Fruit fly (Drosophila melanogaster) whole organism, embryonic: Measurements from ENCODE around the gene CG11790.

ENCODE experiments used
- Bteb2 ChIP-seq: fragments of 200-800 bp; sonication (Bioruptor generic); optimal IDR thresholded peaks from 2 replicates; lab custom pipeline; 2016; ENCODE audit warnings: missing biosample characterization, missing genetic modification characterization
- CG10431 ChIP-seq: fragments of 200-800 bp; sonication (Bioruptor generic); optimal IDR thresholded peaks from 3 replicates; lab custom pipeline; 2018; ENCODE audit warnings: missing biosample characterization, mild to moderate bottlenecking, missing genetic modification characterization
- CG10462 ChIP-seq: fragments of 200-800 bp; sonication (Bioruptor generic); optimal IDR thresholded peaks from 2 replicates; lab custom pipeline; 2016; ENCODE audit warnings: missing biosample characterization, missing genetic modification characterization
- CG10979 ChIP-seq: fragments of 200-800 bp; sonication (Bioruptor generic); optimal IDR thresholded peaks from 2 replicates; lab custom pipeline; 2018; ENCODE audit warnings: missing biosample characterization, mild to moderate bottlenecking, missing genetic modification characterization, moderate library complexity
- CG11085 ChIP-seq: fragments of 200-800 bp; sonication (Bioruptor generic); IDR thresholded peaks from 2 replicates; pipeline ENCODE4 v1.3.6; 2022; ENCODE audit warnings: missing biosample characterization, missing genetic modification characterization
- CG11093 ChIP-seq: fragments of 200-800 bp; sonication (Bioruptor generic); IDR thresholded peaks from 3 replicates; pipeline ENCODE4 v1.3.6; 2022; ENCODE audit warnings: missing biosample characterization, missing genetic modification characterization
- CG12659 ChIP-seq: fragments of 200-800 bp; sonication (Bioruptor generic); optimal IDR thresholded peaks from 3 replicates; lab custom pipeline; 2017; ENCODE audit warnings: mild to moderate bottlenecking, missing biosample characterization, missing genetic modification reagents, missing genetic modification characterization
- CG14441 ChIP-seq: fragments of 200-800 bp; sonication (Bioruptor generic); IDR thresholded peaks from 2 replicates; pipeline ENCODE4 v1.3.6; 2022; ENCODE audit warnings: missing biosample characterization, missing genetic modification characterization
- CG1603 ChIP-seq: fragments of 200-800 bp; sonication (Bioruptor generic); optimal IDR thresholded peaks from 2 replicates; lab custom pipeline; 2019; ENCODE audit warnings: missing biosample characterization, mild to moderate bottlenecking, missing genetic modification characterization, moderate library complexity
- CG1647 ChIP-seq: fragments of 200-800 bp; sonication (Bioruptor generic); optimal IDR thresholded peaks from 3 replicates; lab custom pipeline; 2016; ENCODE audit warnings: missing biosample characterization, missing genetic modification characterization
- CG17359 ChIP-seq: fragments of 200-800 bp; sonication (Bioruptor generic); optimal IDR thresholded peaks from 3 replicates; lab custom pipeline; 2018; ENCODE audit warnings: missing biosample characterization, mild to moderate bottlenecking, missing genetic modification characterization, moderate library complexity
- CG17385 ChIP-seq: fragments of 200-800 bp; sonication (Bioruptor generic); optimal IDR thresholded peaks from 3 replicates; lab custom pipeline; 2018; ENCODE audit warnings: missing biosample characterization, mild to moderate bottlenecking, missing genetic modification characterization
- CG2129 ChIP-seq: fragments of 200-800 bp; sonication (Bioruptor generic); IDR thresholded peaks from 2 replicates; pipeline ENCODE4 v1.3.6; 2022; ENCODE audit warnings: missing biosample characterization, missing genetic modification characterization; ENCODE audit not compliant: partially characterized antibody
- CG2199 ChIP-seq: fragments of 200-800 bp; sonication (Bioruptor generic); IDR thresholded peaks from 3 replicates; pipeline ENCODE4 v1.3.6; 2022; ENCODE audit warnings: missing biosample characterization, missing genetic modification characterization
- CG33213 ChIP-seq: fragments of 200-800 bp; sonication (Bioruptor generic); optimal IDR thresholded peaks from 3 replicates; lab custom pipeline; 2016; ENCODE audit warnings: missing biosample characterization, missing genetic modification characterization
- CG4617 ChIP-seq: fragments of 200-800 bp; sonication (Bioruptor generic); optimal IDR thresholded peaks from 3 replicates; lab custom pipeline; 2016; ENCODE audit warnings: missing biosample characterization, missing genetic modification characterization, borderline replicate concordance
- CG4820 ChIP-seq: fragments of 200-800 bp; sonication (Bioruptor generic); optimal IDR thresholded peaks from 3 replicates; lab custom pipeline; 2016; ENCODE audit warnings: missing biosample characterization, missing genetic modification characterization
- CG6254 ChIP-seq: fragments of 200-800 bp; sonication (Bioruptor generic); optimal IDR thresholded peaks from 3 replicates; lab custom pipeline; 2017; ENCODE audit warnings: mild to moderate bottlenecking, missing biosample characterization, missing genetic modification reagents, missing genetic modification characterization
- CG7839 ChIP-seq: fragments of 200-800 bp; sonication (Bioruptor generic); optimal IDR thresholded peaks from 3 replicates; lab custom pipeline; 2018; ENCODE audit warnings: missing biosample characterization, mild to moderate bottlenecking, missing genetic modification characterization, moderate library complexity
- Dfd ChIP-seq, 2 experiments: fragments of >200 bp; optimal IDR thresholded peaks; 2 replicates each; lab custom pipeline; 2017; ENCODE audit warnings: missing biosample characterization in 2 of 2, missing genetic modification characterization in 2 of 2
- Elba2 ChIP-seq: fragments of 200-800 bp; sonication (Bioruptor generic); optimal IDR thresholded peaks from 3 replicates; lab custom pipeline; 2016; ENCODE audit warnings: missing biosample characterization, missing genetic modification characterization
- HLHmδ ChIP-seq: fragments of 200-800 bp; sonication (Bioruptor generic); optimal IDR thresholded peaks from 2 replicates; lab custom pipeline; 2018; ENCODE audit warnings: missing biosample characterization, mild to moderate bottlenecking, missing genetic modification characterization, moderate library complexity
- Jarid2 ChIP-seq: fragments of 200-800 bp; sonication (Bioruptor generic); optimal IDR thresholded peaks from 3 replicates; lab custom pipeline; 2017; ENCODE audit warnings: mild to moderate bottlenecking, missing biosample characterization, missing genetic modification reagents, missing genetic modification characterization
- MTF-1 ChIP-seq: fragments of 200-800 bp; sonication (Bioruptor generic); optimal IDR thresholded peaks from 2 replicates; lab custom pipeline; 2018; ENCODE audit warnings: missing biosample characterization, mild to moderate bottlenecking, missing genetic modification characterization, borderline replicate concordance
- Max ChIP-seq: fragments of 200-800 bp; sonication (Bioruptor generic); optimal IDR thresholded peaks from 2 replicates; lab custom pipeline; 2016; ENCODE audit warnings: missing biosample characterization, mild to moderate bottlenecking, missing genetic modification characterization
- Myb ChIP-seq: fragments of 200-800 bp; sonication (Bioruptor generic); optimal IDR thresholded peaks from 2 replicates; lab custom pipeline; 2016; ENCODE audit warnings: missing biosample characterization, missing genetic modification characterization
- NC2α ChIP-seq: fragments of 200-800 bp; sonication (Bioruptor generic); optimal IDR thresholded peaks from 2 replicates; lab custom pipeline; 2016; ENCODE audit warnings: missing biosample characterization, missing genetic modification characterization
- Oli ChIP-seq: fragments of 200-800 bp; sonication (Bioruptor generic); optimal IDR thresholded peaks from 2 replicates; lab custom pipeline; 2018; ENCODE audit warnings: missing biosample characterization, mild to moderate bottlenecking, missing genetic modification characterization, moderate library complexity
- Opbp ChIP-seq: fragments of 200-800 bp; sonication (Bioruptor generic); IDR thresholded peaks from 3 replicates; pipeline ENCODE4 v1.3.6; 2022; ENCODE audit warnings: missing biosample characterization, missing genetic modification characterization; ENCODE audit not compliant: partially characterized antibody
- Six4 ChIP-seq: fragments of 200-800 bp; sonication (Bioruptor generic); optimal IDR thresholded peaks from 2 replicates; lab custom pipeline; 2016; ENCODE audit warnings: missing biosample characterization, missing genetic modification characterization
- ase ChIP-seq: fragments of 200-800 bp; sonication (Bioruptor generic); IDR thresholded peaks from 3 replicates; pipeline ENCODE4 v1.3.6; 2022; ENCODE audit warnings: missing biosample characterization, missing genetic modification characterization
- ato ChIP-seq: fragments of 200-800 bp; sonication (Bioruptor generic); IDR thresholded peaks from 2 replicates; pipeline ENCODE4 v1.3.6; 2022; ENCODE audit warnings: missing biosample characterization, missing genetic modification characterization; ENCODE audit not compliant: partially characterized antibody
- bsh ChIP-seq, 2 experiments: fragments of 200-800 bp; sonication (Bioruptor generic); optimal IDR thresholded peaks; 2 replicates each; lab custom pipeline; 2017 to 2018; ENCODE audit warnings: mild to moderate bottlenecking in 2 of 2, missing biosample characterization in 2 of 2, missing genetic modification characterization in 2 of 2, moderate library complexity in 1 of 2
- dan ChIP-seq: fragments of 200-800 bp; sonication (Bioruptor generic); IDR thresholded peaks from 2 replicates; pipeline ENCODE4 v1.3.6; 2022; ENCODE audit warnings: missing biosample characterization, missing genetic modification characterization
- dati ChIP-seq: fragments of 200-800 bp; sonication (Bioruptor generic); IDR thresholded peaks from 2 replicates; pipeline ENCODE4 v1.3.6; 2022; ENCODE audit warnings: missing biosample characterization, missing genetic modification characterization
- emc ChIP-seq: fragments of 200-800 bp; sonication (Bioruptor generic); optimal IDR thresholded peaks from 2 replicates; lab custom pipeline; 2016; ENCODE audit warnings: missing biosample characterization, missing genetic modification characterization
- fu2 ChIP-seq: fragments of 200-800 bp; sonication (Bioruptor generic); optimal IDR thresholded peaks from 2 replicates; lab custom pipeline; 2016; ENCODE audit warnings: missing biosample characterization, missing genetic modification characterization
- gem ChIP-seq: fragments of 200-800 bp; sonication (Bioruptor generic); optimal IDR thresholded peaks from 2 replicates; lab custom pipeline; 2019; ENCODE audit warnings: missing biosample characterization, mild to moderate bottlenecking, missing genetic modification characterization, moderate library complexity
- gfzf ChIP-seq: fragments of 200-800 bp; sonication (Bioruptor generic); optimal IDR thresholded peaks from 2 replicates; lab custom pipeline; 2016; ENCODE audit warnings: missing biosample characterization, mild to moderate bottlenecking, missing genetic modification characterization, moderate library complexity
- her ChIP-seq: fragments of 200-800 bp; sonication (Bioruptor generic); optimal IDR thresholded peaks from 2 replicates; lab custom pipeline; 2016; ENCODE audit warnings: missing biosample characterization, missing genetic modification characterization
- ind ChIP-seq: fragments of 200-800 bp; sonication (Bioruptor generic); optimal IDR thresholded peaks from 3 replicates; lab custom pipeline; 2016; ENCODE audit warnings: missing biosample characterization, missing genetic modification characterization
- ken ChIP-seq: fragments of 200-800 bp; sonication (Bioruptor generic); IDR thresholded peaks from 3 replicates; pipeline ENCODE4 v1.3.6; 2022; ENCODE audit warnings: missing biosample characterization, missing genetic modification characterization
- mirr ChIP-seq: fragments of 200-800 bp; sonication (Bioruptor generic); optimal IDR thresholded peaks from 3 replicates; lab custom pipeline; 2018; ENCODE audit warnings: missing biosample characterization, mild to moderate bottlenecking, missing genetic modification characterization
- nau ChIP-seq: fragments of 200-800 bp; sonication (Bioruptor generic); optimal IDR thresholded peaks from 3 replicates; lab custom pipeline; 2017; ENCODE audit warnings: missing biosample characterization, mild to moderate bottlenecking, missing genetic modification characterization, missing genetic modification reagents
- onecut ChIP-seq: fragments of 200-800 bp; sonication (Bioruptor generic); IDR thresholded peaks from 2 replicates; pipeline ENCODE4 v1.3.6; 2022; ENCODE audit warnings: missing biosample characterization, missing genetic modification characterization
- row ChIP-seq: fragments of 200-800 bp; sonication (Bioruptor generic); IDR thresholded peaks from 3 replicates; pipeline ENCODE4 v1.3.6; 2022; ENCODE audit warnings: missing biosample characterization, missing genetic modification characterization
- sens-2 ChIP-seq: fragments of 200-800 bp; sonication (Bioruptor generic); IDR thresholded peaks from 2 replicates; pipeline ENCODE4 v1.3.6; 2022; ENCODE audit warnings: missing biosample characterization, missing genetic modification characterization
- zen2 ChIP-seq: fragments of 200-800 bp; sonication (Bioruptor generic); IDR thresholded peaks from 3 replicates; pipeline ENCODE4 v1.3.6; 2022; ENCODE audit warnings: missing biosample characterization, missing genetic modification characterization; ENCODE audit not compliant: partially characterized antibody
- zf30C ChIP-seq: fragments of 200-800 bp; sonication (Bioruptor generic); optimal IDR thresholded peaks from 3 replicates; lab custom pipeline; 2018; ENCODE audit warnings: missing biosample characterization, mild to moderate bottlenecking, missing genetic modification characterization

CG11790 gene

DNA sequence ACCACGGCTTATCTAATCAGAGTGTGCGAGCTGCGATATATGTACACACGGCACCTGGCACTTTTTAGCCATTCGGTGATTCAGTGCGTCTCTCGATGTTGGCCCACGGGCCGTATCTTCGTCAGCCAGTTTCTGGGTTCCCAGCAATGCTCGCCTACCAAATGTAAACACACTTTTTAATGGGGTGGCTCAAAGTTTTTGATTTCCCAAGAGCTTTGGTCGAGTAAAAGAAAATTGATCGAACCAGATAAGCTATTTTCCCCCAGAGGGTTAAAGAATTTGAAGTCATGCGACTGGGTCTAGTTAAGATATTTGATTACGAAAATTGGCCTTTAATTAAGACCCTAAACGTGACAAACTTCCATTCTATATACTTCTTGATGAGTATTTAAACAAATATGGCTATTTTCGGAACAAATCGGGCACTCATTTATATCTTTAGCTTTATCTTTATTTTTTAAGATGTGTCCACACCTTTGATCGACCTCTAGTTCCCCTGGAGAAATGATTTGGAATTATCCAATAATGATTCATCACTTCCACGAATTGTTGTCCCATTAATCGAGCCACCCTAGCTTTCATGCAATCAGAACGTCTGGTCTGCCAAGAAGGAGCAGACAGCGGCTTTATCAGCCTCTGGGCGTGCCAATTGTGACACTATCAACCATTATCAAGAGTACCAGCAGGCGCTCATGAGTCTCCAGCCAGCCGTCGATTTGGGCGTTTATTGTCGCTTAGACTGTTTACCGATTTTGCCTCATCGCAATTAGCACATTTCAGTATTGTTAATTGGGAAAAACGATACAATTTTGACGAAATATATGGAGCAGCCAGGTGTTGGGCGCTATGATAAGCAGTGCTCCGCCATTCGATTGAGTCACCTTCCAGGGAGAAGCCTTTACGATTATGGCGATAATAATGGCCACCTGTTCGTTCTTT lies 20.0 kb upstream of the CG11790 start (continued):
- TF ChIP-seq Jarid2 (GFP tag; lab: Kevin White, UChicago), result no peak
- TF ChIP-seq MTF-1 (GFP tag; lab: Kevin White, UChicago), result peak; percentile 50
- TF ChIP-seq NC2α, result no peak
- no peak for TF ChIP-seq Elba2 (GFP tag; lab: Kevin White, UChicago)
- TF ChIP-seq CG33213, result no peak
- peak; percentile 68 for TF ChIP-seq CG12659 (GFP tag; lab: Kevin White, UChicago)
- no peak for TF ChIP-seq sens-2 (GFP tag; lab: Robert Waterston, UW)
- TF ChIP-seq CG14441 (GFP tag; lab: Robert Waterston, UW), result no peak
- TF ChIP-seq CG10431 (GFP tag; lab: Kevin White, UChicago), result no peak
- TF ChIP-seq Bteb2 (GFP tag; lab: Kevin White, UChicago), result no peak
- TF ChIP-seq CG17385 (GFP tag; lab: Kevin White, UChicago), result peak; percentile 57
- TF ChIP-seq emc, result no peak
- no peak for TF ChIP-seq dan (GFP tag; lab: Robert Waterston, UW)
- no peak for TF ChIP-seq ind (GFP tag; lab: Kevin White, UChicago)
- no peak for TF ChIP-seq Max (GFP tag; lab: Kevin White, UChicago)
- TF ChIP-seq Six4 (GFP tag; lab: Kevin White, UChicago), result no peak
- TF ChIP-seq CG4820 (GFP tag; lab: Kevin White, UChicago), result no peak
- no peak for TF ChIP-seq zen2 (GFP tag; lab: Robert Waterston, UW)
- TF ChIP-seq CG2129 (GFP tag; lab: Robert Waterston, UW), result no peak
- TF ChIP-seq CG11093 (GFP tag; lab: Robert Waterston, UW), result no peak
- no peak for TF ChIP-seq CG17359 (tag; lab: Kevin White, UChicago)
- TF ChIP-seq CG11085 (GFP tag; lab: Robert Waterston, UW), result no peak
- no peak for TF ChIP-seq HLHmδ (GFP tag; lab: Kevin White, UChicago)
- TF ChIP-seq CG10979, result no peak
- TF ChIP-seq ase (GFP tag; lab: Robert Waterston, UW), result no peak
- TF ChIP-seq Opbp (GFP tag; lab: Robert Waterston, UW), result no peak
- TF ChIP-seq gfzf, result no peak
- TF ChIP-seq ken (GFP tag; lab: Robert Waterston, UW), result no peak
- TF ChIP-seq bsh (GFP tag; optimal IDR thresholded peaks at IDR 0.05; lab: Kevin White, UChicago), result no peak
- no peak for TF ChIP-seq CG4617
- no peak for TF ChIP-seq CG1647 (GFP tag; lab: Kevin White, UChicago)
- TF ChIP-seq ato, result no peak
- TF ChIP-seq mirr (GFP tag; lab: Kevin White, UChicago), result peak; percentile 84
- peak; percentile 31 for TF ChIP-seq fu2 (GFP tag; lab: Kevin White, UChicago)
- TF ChIP-seq CG2199 (GFP tag; lab: Robert Waterston, UW), result no peak
- TF ChIP-seq zf30C (GFP tag; lab: Kevin White, UChicago), result no peak
- no peak for TF ChIP-seq CG10462 (GFP tag; lab: Kevin White, UChicago)
- TF ChIP-seq Oli (tag; lab: Kevin White, UChicago), result no peak
- TF ChIP-seq CG1603, result no peak
- TF ChIP-seq CG6254 (GFP tag; lab: Kevin White, UChicago), result no peak
- TF ChIP-seq Dfd (GFP tag; optimal IDR thresholded peaks at IDR 0.05; lab: Kevin White, UChicago), result no peak
- TF ChIP-seq gem (tag; lab: Kevin White, UChicago), result no peak
- peak; percentile 66 for TF ChIP-seq row (GFP tag; lab: Robert Waterston, UW)
- TF ChIP-seq onecut (GFP tag; lab: Robert Waterston, UW), result 0 out of 2 replicates have a peak, but pooled peaks have one; percentile 6
- TF ChIP-seq Myb (GFP tag; lab: Kevin White, UChicago), result peak; percentile 43
- TF ChIP-seq CG7839 (tag; lab: Kevin White, UChicago), result no peak
- TF ChIP-seq nau (GFP tag; lab: Kevin White, UChicago), result no peak
- TF ChIP-seq dati (GFP tag; lab: Robert Waterston, UW), result no peak
- TF ChIP-seq her (GFP tag; lab: Kevin White, UChicago), result no peak
